Fruit fly (Drosophila melanogaster) whole organism: ENCODE measurements around the gene CG3679.

Experiments used
- EcR ChIP-seq, 2 experiments: fragments of >200 bp; optimal IDR thresholded peaks; 2 replicates each; lab custom pipeline; 2017; ENCODE audit warnings: missing biosample characterization in 2 of 2, missing genetic modification characterization in 2 of 2, missing genetic modification reagents in 2 of 2
- pan ChIP-seq: fragments of >200 bp; optimal IDR thresholded peaks from 2 replicates; lab custom pipeline; 2017
- usp ChIP-seq: fragments of >200 bp; optimal IDR thresholded peaks from 2 replicates; lab custom pipeline; 2017; ENCODE audit warnings: missing biosample characterization, missing genetic modification characterization, mixed read lengths

DNA sequence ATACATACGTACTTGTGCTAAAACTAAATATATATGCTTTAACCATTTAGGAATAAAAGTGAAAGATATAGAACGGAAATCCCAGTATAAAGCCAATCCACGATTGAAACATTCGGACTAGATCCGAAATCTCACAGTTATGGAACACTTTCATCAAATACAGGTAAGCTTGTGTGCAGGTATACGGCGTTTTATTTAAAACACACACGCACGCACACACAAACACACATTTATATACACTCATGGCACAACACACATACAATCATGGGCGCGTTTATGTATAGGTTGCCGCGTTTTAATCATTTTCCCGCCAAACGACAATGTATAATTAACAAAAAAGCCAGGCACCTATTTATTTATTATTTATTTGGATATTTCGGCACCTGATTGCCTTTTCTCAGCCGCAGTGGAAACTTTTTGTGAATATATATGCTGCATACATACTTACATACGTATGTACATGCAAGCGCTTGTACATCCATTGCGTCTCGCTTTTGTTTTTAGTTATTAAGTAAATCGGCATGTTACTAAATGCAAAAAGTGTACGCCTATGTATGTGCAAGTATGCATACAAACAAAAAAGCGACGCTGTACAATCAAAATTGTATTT lies 30.7 kb downstream of the CG3679 start:
- TF ChIP-seq usp (GFP tag; lab: Kevin White, UChicago) (no peak), pan (lab: Kevin White, UChicago) (no peak), EcR (GFP tag; optimal IDR thresholded peaks at IDR 0.05; lab: Kevin White, UChicago) (no peak)
